Worm (Caenorhabditis elegans) whole organism, L3 larva: ENCODE measurements around the gene Y55F3BR.1.
"Not testable (repeated sequence)": the region's sequence is repeated elsewhere in the genome, so short reads cannot be mapped to it uniquely, and the experiment has no call there.

ENCODE experiments used
- R02D3.7 ChIP-seq: fragments of 150-350 bp; optimal IDR thresholded peaks from 2 replicates; lab custom pipeline; 2014; ENCODE audit warnings: missing biosample characterization, missing genetic modification characterization
- ZK546.5 ChIP-seq: sonication (generic microtip); optimal IDR thresholded peaks from 2 replicates; lab custom pipeline; 2017; ENCODE audit warnings: missing biosample characterization, missing genetic modification characterization
- aly-2 ChIP-seq: fragments of 150-350 bp; optimal IDR thresholded peaks from 2 replicates; lab custom pipeline; 2014; ENCODE audit warnings: missing biosample characterization, missing genetic modification characterization
- ama-1 ChIP-seq: fragments of 150-350 bp; optimal IDR thresholded peaks from 2 replicates; lab custom pipeline; 2018
- ceh-16 ChIP-seq: sonication (generic microtip); optimal IDR thresholded peaks from 2 replicates; lab custom pipeline; 2017; ENCODE audit warnings: missing biosample characterization, missing genetic modification characterization
- ceh-9 ChIP-seq: sonication (generic microtip); optimal IDR thresholded peaks from 2 replicates; lab custom pipeline; 2018; ENCODE audit warnings: missing biosample characterization, missing genetic modification characterization
- egl-27 ChIP-seq: sonication (generic microtip); optimal IDR thresholded peaks from 4 replicates; lab custom pipeline; 2017; ENCODE audit warnings: missing biosample characterization, missing genetic modification reagents, missing genetic modification characterization
- egl-5 ChIP-seq: fragments of 150-350 bp; optimal IDR thresholded peaks from 2 replicates; lab custom pipeline; 2017; ENCODE audit warnings: missing biosample characterization, missing genetic modification reagents, missing genetic modification characterization, inconsistent platforms
- elt-2 ChIP-seq: sonication (generic microtip); optimal IDR thresholded peaks from 2 replicates; lab custom pipeline; 2016; ENCODE audit warnings: missing genetic modification reagents, mild to moderate bottlenecking, missing genetic modification characterization, missing compliant biosample characterization
- eor-1 ChIP-seq, 2 experiments: fragments of 150-350 bp; optimal IDR thresholded peaks; 2 replicates each; lab custom pipeline; 2014 to 2018; ENCODE audit warnings: missing biosample characterization in 2 of 2, missing genetic modification characterization in 2 of 2
- fkh-10 ChIP-seq: sonication (generic microtip); optimal IDR thresholded peaks from 2 replicates; lab custom pipeline; 2017; ENCODE audit warnings: missing biosample characterization, missing genetic modification reagents, missing genetic modification characterization
- fkh-2 ChIP-seq: fragments of 150-350 bp; optimal IDR thresholded peaks from 2 replicates; lab custom pipeline; 2014; ENCODE audit warnings: missing biosample characterization, missing genetic modification reagents, missing genetic modification characterization
- fos-1 ChIP-seq: fragments of 150-350 bp; optimal IDR thresholded peaks from 2 replicates; lab custom pipeline; 2014; ENCODE audit warnings: missing biosample characterization, missing genetic modification characterization
- hmg-11 ChIP-seq: sonication (generic microtip); optimal IDR thresholded peaks from 2 replicates; lab custom pipeline; 2016; ENCODE audit warnings: missing genetic modification characterization, missing compliant biosample characterization
- jun-1 ChIP-seq: fragments of 150-350 bp; optimal IDR thresholded peaks from 2 replicates; lab custom pipeline; 2014; ENCODE audit warnings: missing biosample characterization, missing genetic modification reagents, missing genetic modification characterization
- lin-15B ChIP-seq: fragments of 150-350 bp; optimal IDR thresholded peaks from 2 replicates; lab custom pipeline; 2014; ENCODE audit warnings: missing biosample characterization, missing genetic modification characterization
- lin-39 ChIP-seq: fragments of 150-350 bp; optimal IDR thresholded peaks from 2 replicates; lab custom pipeline; 2018; ENCODE audit warnings: missing biosample characterization, missing genetic modification reagents, missing genetic modification characterization
- mdl-1 ChIP-seq: fragments of 150-350 bp; optimal IDR thresholded peaks from 2 replicates; lab custom pipeline; 2014; ENCODE audit warnings: missing biosample characterization, missing genetic modification characterization
- mml-1 ChIP-seq: fragments of 150-350 bp; sonication (generic microtip); optimal IDR thresholded peaks from 3 replicates; lab custom pipeline; 2014; ENCODE audit warnings: missing biosample characterization, missing genetic modification characterization
- nhr-11 ChIP-seq: fragments of 150-350 bp; optimal IDR thresholded peaks from 2 replicates; lab custom pipeline; 2014; ENCODE audit warnings: missing biosample characterization, missing genetic modification characterization
- nhr-23 ChIP-seq: fragments of 150-350 bp; optimal IDR thresholded peaks from 2 replicates; lab custom pipeline; 2014; ENCODE audit warnings: missing biosample characterization, missing genetic modification reagents, missing genetic modification characterization
- nhr-25 ChIP-seq: sonication (generic microtip); optimal IDR thresholded peaks from 2 replicates; lab custom pipeline; 2017; ENCODE audit warnings: missing biosample characterization, missing genetic modification characterization
- nhr-28 ChIP-seq: fragments of 150-350 bp; optimal IDR thresholded peaks from 2 replicates; lab custom pipeline; 2014; ENCODE audit warnings: missing biosample characterization, missing genetic modification characterization
- nhr-43 ChIP-seq: sonication (generic microtip); optimal IDR thresholded peaks from 2 replicates; lab custom pipeline; 2016; ENCODE audit warnings: mild to moderate bottlenecking, missing genetic modification characterization, missing compliant biosample characterization; ENCODE audit not compliant: poor library complexity, severe bottlenecking
- nhr-67 ChIP-seq: fragments of 150-350 bp; optimal IDR thresholded peaks from 2 replicates; lab custom pipeline; 2014; ENCODE audit warnings: missing biosample characterization, missing genetic modification characterization
- nhr-76 ChIP-seq: fragments of 150-350 bp; sonication (generic microtip); optimal IDR thresholded peaks from 5 replicates; lab custom pipeline; 2014; ENCODE audit warnings: missing biosample characterization, missing genetic modification characterization
- nhr-77 ChIP-seq: fragments of 150-350 bp; optimal IDR thresholded peaks from 2 replicates; lab custom pipeline; 2014; ENCODE audit warnings: missing biosample characterization, missing genetic modification characterization
- sea-2 ChIP-seq: fragments of 150-350 bp; sonication (generic microtip); optimal IDR thresholded peaks from 4 replicates; lab custom pipeline; 2014; ENCODE audit warnings: missing biosample characterization, missing genetic modification reagents, missing genetic modification characterization
- snpc-4 ChIP-seq: fragments of 150-350 bp; optimal IDR thresholded peaks from 2 replicates; lab custom pipeline; 2014; ENCODE audit warnings: missing biosample characterization, missing genetic modification characterization
- unc-62 ChIP-seq: fragments of 150-350 bp; sonication (generic microtip); optimal IDR thresholded peaks from 4 replicates; lab custom pipeline; 2014; ENCODE audit warnings: missing biosample characterization, missing genetic modification reagents, missing genetic modification characterization
- zag-1 ChIP-seq: fragments of 150-350 bp; optimal IDR thresholded peaks from 2 replicates; lab custom pipeline; 2014; ENCODE audit warnings: missing biosample characterization, missing genetic modification characterization
- ztf-11 ChIP-seq: fragments of 150-350 bp; optimal IDR thresholded peaks from 2 replicates; lab custom pipeline; 2014; ENCODE audit warnings: missing biosample characterization, missing genetic modification characterization
- ztf-4 ChIP-seq: fragments of 150-350 bp; optimal IDR thresholded peaks from 2 replicates; lab custom pipeline; 2014; ENCODE audit warnings: missing biosample characterization, missing genetic modification characterization

The Y55F3BR.1 gene

DNA sequence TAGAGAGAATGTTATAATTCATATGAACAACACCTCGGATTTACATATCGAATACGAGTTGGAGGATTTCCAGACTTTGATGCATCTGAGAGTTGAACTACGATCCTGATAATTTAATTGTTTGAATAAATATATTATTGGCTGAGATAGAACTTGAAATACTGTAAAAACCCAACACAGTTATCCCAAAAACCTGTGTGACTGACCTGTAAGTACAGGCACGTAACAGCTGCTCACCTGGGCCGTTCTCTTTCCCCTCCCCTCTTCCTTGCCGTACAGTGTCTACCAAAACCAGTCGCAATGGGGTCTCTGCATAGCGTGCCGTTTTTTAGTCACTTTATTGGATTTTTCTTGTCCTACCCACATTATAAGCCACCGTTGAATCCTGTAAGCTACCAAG is 30.4 kb downstream of the Y55F3BR.1 start, which contains the start of gene fbxc-12:
fbxc-12 (plus strand) TSS at position 301 of the 400 bp plus-strand sequence.
- TF ChIP-seq mdl-1 (tag; lab: Kevin White, UChicago); lin-39; nhr-28 (tag; lab: Kevin White, UChicago): not testable (repeated sequence)
- TF ChIP-seq, all 47 proteins: peak for 0; not testable (repeated sequence) for 47

ce11 chrIV:914856-915255 is 40.3 kb downstream of the Y55F3BR.1 start:
- no peak for TF ChIP-seq unc-62
- TF ChIP-seq ztf-11 (tag; lab: Kevin White, UChicago): no peak
- no peak for TF ChIP-seq nhr-76 (tag; lab: Kevin White, UChicago)
- no peak for TF ChIP-seq nhr-67 (tag; lab: Kevin White, UChicago)
- no peak for TF ChIP-seq fos-1
- TF ChIP-seq R02D3.7 (tag; lab: Kevin White, UChicago): no peak
- TF ChIP-seq egl-27: no peak
- TF ChIP-seq nhr-23 (tag; lab: Kevin White, UChicago): no peak
- TF ChIP-seq nhr-43 (tag; lab: Kevin White, UChicago): no peak
- no peak for TF ChIP-seq ceh-16 (tag; lab: Kevin White, UChicago)
- no peak for TF ChIP-seq eor-1 (tag; optimal IDR thresholded peaks at IDR 0.05; lab: Kevin White, UChicago)
- TF ChIP-seq aly-2: no peak
- no peak for TF ChIP-seq nhr-11 (tag; lab: Kevin White, UChicago)
- TF ChIP-seq nhr-77: no peak
- no peak for TF ChIP-seq sea-2 (GFP tag; lab: Kevin White, UChicago)
- no peak for TF ChIP-seq ztf-4
- TF ChIP-seq nhr-25: no peak
- no peak for TF ChIP-seq snpc-4 (tag; lab: Kevin White, UChicago)
- TF ChIP-seq lin-15B (tag; lab: Kevin White, UChicago): no peak

DNA sequence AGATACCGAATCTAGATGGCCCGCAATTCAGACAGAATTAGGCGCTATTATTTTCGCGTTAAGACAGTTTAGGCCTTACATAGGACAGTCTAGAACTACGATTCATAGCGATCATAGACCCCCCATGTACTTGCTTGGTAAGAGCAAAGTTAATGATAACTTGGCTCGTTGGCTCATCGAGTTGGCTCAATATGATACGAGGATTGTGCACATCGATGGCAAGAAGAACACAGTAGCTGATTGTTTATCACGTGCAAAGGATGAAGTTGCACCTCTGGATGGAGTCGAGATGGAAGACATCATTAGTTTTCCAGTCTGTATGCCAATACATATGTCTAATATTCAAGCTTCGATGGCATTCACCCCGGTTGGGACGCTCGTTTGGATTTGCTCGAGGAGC is 43.0 kb downstream of the Y55F3BR.1 start:
- TF ChIP-seq eor-1 (tag; optimal IDR thresholded peaks at IDR 0.05; lab: Kevin White, UChicago) (no peak), egl-27 (no peak), sea-2 (GFP tag; lab: Kevin White, UChicago) (no peak), nhr-25 (no peak), ceh-9 (tag; lab: Kevin White, UChicago) (no peak), jun-1 (tag; lab: Kevin White, UChicago) (no peak), elt-2 (tag; lab: Kevin White, UChicago) (no peak), nhr-76 (tag; lab: Kevin White, UChicago) (no peak), aly-2 (no peak), nhr-67 (tag; lab: Kevin White, UChicago) (no peak), R02D3.7 (tag; lab: Kevin White, UChicago) (no peak), ZK546.5 (tag; lab: Kevin White, UChicago) (no peak), fos-1 (no peak)

DNA sequence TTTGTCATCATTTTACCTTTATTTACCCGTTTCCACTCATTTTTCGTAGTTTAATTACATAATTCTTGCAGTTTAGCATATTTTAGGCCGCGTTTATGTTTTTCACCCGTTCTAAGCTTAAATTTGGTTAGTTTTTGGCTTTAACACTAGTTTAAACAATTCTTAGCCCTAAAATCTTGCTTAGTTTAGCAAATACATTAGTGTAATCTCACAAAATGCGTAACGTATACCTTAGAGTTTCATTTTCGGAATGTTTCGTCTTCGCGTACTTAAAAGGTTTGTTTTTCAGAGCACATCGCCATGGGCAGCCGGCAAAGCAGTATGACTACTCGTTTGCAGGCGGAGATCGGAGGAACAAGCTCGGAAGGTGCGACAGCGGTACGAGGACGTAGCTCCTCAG is 45.1 kb downstream of the Y55F3BR.1 start, which contains the start of gene F58H7.5:
F58H7.5 (plus strand) TSS at position 301 of the 400 bp plus-strand sequence.
- TF ChIP-seq nhr-77 (no peak), egl-27 (no peak), jun-1 (tag; lab: Kevin White, UChicago) (no peak), ZK546.5 (tag; lab: Kevin White, UChicago) (no peak), ztf-4 (no peak), nhr-28 (tag; lab: Kevin White, UChicago) (no peak), fkh-2 (tag; lab: Kevin White, UChicago) (no peak), ama-1 (lab: Kevin White, UChicago) (no peak)

ce11 chrIV:924323-924932 is 49.8 kb downstream of the Y55F3BR.1 start, which contains the start of gene lgc-30:
Gene lgc-30, plus strand, starts transcription at chrIV:924882.
- TF ChIP-seq egl-5 (tag; lab: Kevin White, UChicago) (no peak), unc-62 (no peak), zag-1 (no peak), egl-27 (no peak), mml-1 (no peak)

- TF ChIP-seq hmg-11 (tag; lab: Kevin White, UChicago) (no peak), fkh-10 (GFP tag; lab: Kevin White, UChicago) (peak; percentile 93), aly-2 (no peak)
- TF ChIP-seq, all 47 proteins: peak for 1
Observed at ce11 chrIV:927510-927909, 52.9 kb downstream of the Y55F3BR.1 start.
